Fruit fly (Drosophila melanogaster) whole organism, embryonic: ENCODE data around the gene elB.

Source experiments
- Abd-B ChIP-seq: fragments of 200-800 bp; sonication (Bioruptor generic); optimal IDR thresholded peaks from 2 replicates; lab custom pipeline; 2018; ENCODE audit warnings: missing biosample characterization, mild to moderate bottlenecking, missing genetic modification characterization, moderate library complexity
- Asciz ChIP-seq: fragments of 200-800 bp; sonication (Bioruptor generic); optimal IDR thresholded peaks from 2 replicates; lab custom pipeline; 2017; ENCODE audit warnings: missing biosample characterization, mild to moderate bottlenecking, missing genetic modification characterization, missing genetic modification reagents
- CG1024 ChIP-seq: fragments of 200-800 bp; sonication (Bioruptor generic); IDR thresholded peaks from 2 replicates; pipeline ENCODE4 v1.3.6; 2022; ENCODE audit warnings: missing biosample characterization, missing genetic modification characterization
- CG10267 ChIP-seq: fragments of 200-800 bp; sonication (Bioruptor generic); optimal IDR thresholded peaks from 2 replicates; lab custom pipeline; 2018; ENCODE audit warnings: missing biosample characterization, mild to moderate bottlenecking, missing genetic modification characterization, moderate library complexity
- CG10565 ChIP-seq: fragments of 200-800 bp; sonication (Bioruptor generic); optimal IDR thresholded peaks from 3 replicates; lab custom pipeline; 2016; ENCODE audit warnings: missing biosample characterization, mild to moderate bottlenecking, missing genetic modification characterization
- CG18262 ChIP-seq: fragments of 200-800 bp; optimal IDR thresholded peaks from 3 replicates; lab custom pipeline; 2019; ENCODE audit warnings: missing biosample characterization, mild to moderate bottlenecking, missing genetic modification characterization, moderate library complexity
- CG2199 ChIP-seq: fragments of 200-800 bp; sonication (Bioruptor generic); IDR thresholded peaks from 3 replicates; pipeline ENCODE4 v1.3.6; 2022; ENCODE audit warnings: missing biosample characterization, missing genetic modification characterization
- CG2678 ChIP-seq: fragments of 200-800 bp; sonication (Bioruptor generic); optimal IDR thresholded peaks from 3 replicates; lab custom pipeline; 2019; ENCODE audit warnings: missing biosample characterization, mild to moderate bottlenecking, missing genetic modification characterization, moderate library complexity
- CG6683 ChIP-seq: fragments of 200-800 bp; sonication (Bioruptor generic); optimal IDR thresholded peaks from 2 replicates; lab custom pipeline; 2017; ENCODE audit warnings: missing biosample characterization, mild to moderate bottlenecking, missing genetic modification characterization, missing genetic modification reagents
- CG7745 ChIP-seq: fragments of 200-800 bp; sonication (Bioruptor generic); optimal IDR thresholded peaks from 2 replicates; lab custom pipeline; 2018; ENCODE audit warnings: missing biosample characterization, mild to moderate bottlenecking, missing genetic modification characterization, moderate library complexity
- CG7839 ChIP-seq: fragments of 200-800 bp; sonication (Bioruptor generic); optimal IDR thresholded peaks from 3 replicates; lab custom pipeline; 2018; ENCODE audit warnings: missing biosample characterization, mild to moderate bottlenecking, missing genetic modification characterization, moderate library complexity
- CoRest ChIP-seq: fragments of 200-800 bp; sonication (Bioruptor generic); optimal IDR thresholded peaks from 3 replicates; lab custom pipeline; 2018; ENCODE audit warnings: missing biosample characterization, mild to moderate bottlenecking, missing genetic modification characterization, moderate library complexity
- D ChIP-seq, 2 experiments: fragments of 200-800 bp in 1 of 2; fragments of >200 bp in 1 of 2; sonication (Bioruptor generic) in 1 of 2; optimal IDR thresholded peaks; 2 replicates in 1 of 2; 3 replicates in 1 of 2; lab custom pipeline; 2017; ENCODE audit warnings: mild to moderate bottlenecking in 1 of 2, missing biosample characterization in 1 of 2, missing genetic modification characterization in 1 of 2, missing genetic modification reagents in 1 of 2
- D19A ChIP-seq: fragments of 200-800 bp; optimal IDR thresholded peaks from 3 replicates; lab custom pipeline; 2019; ENCODE audit warnings: missing biosample characterization, mild to moderate bottlenecking, missing genetic modification characterization, moderate library complexity
- Hey ChIP-seq: fragments of 200-800 bp; sonication (Bioruptor generic); optimal IDR thresholded peaks from 3 replicates; lab custom pipeline; 2018; ENCODE audit warnings: missing biosample characterization, mild to moderate bottlenecking, missing genetic modification characterization
- Hr51 ChIP-seq, 2 experiments: fragments of 200-800 bp; sonication (Bioruptor generic); optimal IDR thresholded peaks; 2 replicates in 1 of 2; 3 replicates in 1 of 2; lab custom pipeline; 2016 to 2018; ENCODE audit warnings: missing biosample characterization in 2 of 2, missing genetic modification characterization in 2 of 2, mild to moderate bottlenecking in 1 of 2, moderate library complexity in 1 of 2
- Med ChIP-seq: fragments of 200-800 bp; sonication (Bioruptor generic); peaks from one replicate; lab custom pipeline; 2016; ENCODE audit warnings: missing biosample characterization, missing genetic modification characterization, mild to moderate bottlenecking, inconsistent platforms, moderate library complexity
- PHDP ChIP-seq: fragments of 200-800 bp; sonication (Bioruptor generic); optimal IDR thresholded peaks from 3 replicates; lab custom pipeline; 2018; ENCODE audit warnings: missing biosample characterization, mild to moderate bottlenecking, missing genetic modification characterization, moderate library complexity
- Pdp1 ChIP-seq, 2 experiments: fragments of 200-800 bp; sonication (Bioruptor generic); optimal IDR thresholded peaks; 3 replicates each; lab custom pipeline; 2016; ENCODE audit warnings: missing biosample characterization in 2 of 2, missing genetic modification characterization in 2 of 2, mild to moderate bottlenecking in 1 of 2, moderate library complexity in 1 of 2
- Sox100B ChIP-seq: fragments of 200-800 bp; sonication (Bioruptor generic); optimal IDR thresholded peaks from 3 replicates; lab custom pipeline; 2018; ENCODE audit warnings: missing biosample characterization, mild to moderate bottlenecking, missing genetic modification characterization
- Sox102F ChIP-seq: fragments of 200-800 bp; sonication (Bioruptor generic); optimal IDR thresholded peaks from 2 replicates; lab custom pipeline; 2018; ENCODE audit warnings: missing biosample characterization, mild to moderate bottlenecking, missing genetic modification characterization, moderate library complexity
- Stat92E ChIP-seq, 3 experiments: fragments of >200 bp in 2 of 3; fragments of 200-800 bp in 1 of 3; sonication (Bioruptor generic) in 1 of 3; optimal IDR thresholded peaks; 2 replicates each; lab custom pipeline; 2017 to 2019; ENCODE audit warnings: missing biosample characterization in 3 of 3, missing genetic modification characterization in 3 of 3, mild to moderate bottlenecking in 1 of 3, moderate library complexity in 1 of 3
- ab ChIP-seq: fragments of 200-800 bp; sonication (Bioruptor generic); optimal IDR thresholded peaks from 2 replicates; lab custom pipeline; 2016; ENCODE audit warnings: missing biosample characterization, missing genetic modification characterization
- bsh ChIP-seq, 2 experiments: fragments of 200-800 bp; sonication (Bioruptor generic); optimal IDR thresholded peaks; 2 replicates each; lab custom pipeline; 2017 to 2018; ENCODE audit warnings: mild to moderate bottlenecking in 2 of 2, missing biosample characterization in 2 of 2, missing genetic modification characterization in 2 of 2, moderate library complexity in 1 of 2
- cg ChIP-seq: fragments of 200-800 bp; sonication (Bioruptor generic); optimal IDR thresholded peaks from 3 replicates; lab custom pipeline; 2019; ENCODE audit warnings: missing biosample characterization, mild to moderate bottlenecking, missing genetic modification characterization, moderate library complexity
- crol ChIP-seq: fragments of 200-800 bp; sonication (Bioruptor generic); IDR thresholded peaks from 2 replicates; pipeline ENCODE4 v1.3.6; 2022; ENCODE audit warnings: missing biosample characterization, missing genetic modification characterization
- dysf ChIP-seq: fragments of 200-800 bp; sonication (Bioruptor generic); IDR thresholded peaks from 3 replicates; pipeline ENCODE4 v1.3.6; 2022; ENCODE audit warnings: missing biosample characterization, missing genetic modification characterization
- esg ChIP-seq: fragments of 200-800 bp; sonication (Bioruptor generic); conservative IDR thresholded peaks from 2 replicates; pipeline ENCODE4 v1.3.6; 2022; ENCODE audit warnings: missing biosample characterization, missing genetic modification characterization
- gcm ChIP-seq: fragments of 200-800 bp; sonication (Bioruptor generic); optimal IDR thresholded peaks from 2 replicates; lab custom pipeline; 2019; ENCODE audit warnings: missing biosample characterization, mild to moderate bottlenecking, missing genetic modification characterization, moderate library complexity
- gem ChIP-seq: fragments of 200-800 bp; sonication (Bioruptor generic); optimal IDR thresholded peaks from 2 replicates; lab custom pipeline; 2019; ENCODE audit warnings: missing biosample characterization, mild to moderate bottlenecking, missing genetic modification characterization, moderate library complexity
- grau ChIP-seq: fragments of 200-800 bp; optimal IDR thresholded peaks from 3 replicates; lab custom pipeline; 2019; ENCODE audit warnings: missing biosample characterization, mild to moderate bottlenecking, missing genetic modification characterization, moderate library complexity
- hb ChIP-seq: fragments of 200-800 bp; sonication (Bioruptor generic); IDR thresholded peaks from 3 replicates; pipeline ENCODE4 v1.3.6; 2022; ENCODE audit warnings: missing biosample characterization, missing genetic modification characterization; ENCODE audit not compliant: partially characterized antibody
- insv ChIP-seq, 2 experiments: fragments of 200-800 bp; sonication (Bioruptor generic); optimal IDR thresholded peaks; 3 replicates each; lab custom pipeline; 2016 to 2018; ENCODE audit warnings: missing biosample characterization in 2 of 2, missing genetic modification characterization in 2 of 2
- kni ChIP-seq: fragments of 200-800 bp; sonication (Bioruptor generic); optimal IDR thresholded peaks from 3 replicates; lab custom pipeline; 2017; ENCODE audit warnings: mild to moderate bottlenecking, missing biosample characterization, missing genetic modification reagents, missing genetic modification characterization
- nerfin-1 ChIP-seq: fragments of 200-800 bp; sonication (Bioruptor generic); optimal IDR thresholded peaks from 3 replicates; lab custom pipeline; 2019; ENCODE audit warnings: missing biosample characterization, mild to moderate bottlenecking, missing genetic modification characterization, moderate library complexity
- pzg ChIP-seq: fragments of 200-800 bp; sonication (Bioruptor generic); optimal IDR thresholded peaks from 3 replicates; lab custom pipeline; 2018; ENCODE audit warnings: missing biosample characterization, mild to moderate bottlenecking, missing genetic modification characterization, moderate library complexity
- rib ChIP-seq: fragments of 200-800 bp; sonication (Bioruptor generic); IDR thresholded peaks from 2 replicates; pipeline ENCODE4 v1.3.6; 2022; ENCODE audit warnings: missing biosample characterization, missing genetic modification characterization
- salm ChIP-seq: fragments of 200-800 bp; sonication (Bioruptor generic); optimal IDR thresholded peaks from 2 replicates; lab custom pipeline; 2018; ENCODE audit warnings: missing biosample characterization, mild to moderate bottlenecking, missing genetic modification characterization
- sd ChIP-seq: fragments of 200-800 bp; sonication (Bioruptor generic); optimal IDR thresholded peaks from 3 replicates; lab custom pipeline; 2018; ENCODE audit warnings: missing biosample characterization, mild to moderate bottlenecking, missing genetic modification characterization, moderate library complexity
- so ChIP-seq: fragments of 200-800 bp; sonication (Bioruptor generic); IDR thresholded peaks from 3 replicates; pipeline ENCODE4 v1.3.6; 2022; ENCODE audit warnings: missing biosample characterization, missing genetic modification characterization
- sr ChIP-seq: fragments of 200-800 bp; sonication (Bioruptor generic); IDR thresholded peaks from 3 replicates; pipeline ENCODE4 v1.3.6; 2022; ENCODE audit warnings: missing biosample characterization, missing genetic modification characterization
- tll ChIP-seq, 2 experiments: fragments of 200-800 bp in 1 of 2; fragments of >200 bp in 1 of 2; sonication (Bioruptor generic) in 1 of 2; optimal IDR thresholded peaks; 2 replicates each; lab custom pipeline; 2017 to 2019; ENCODE audit warnings: missing biosample characterization in 2 of 2, missing genetic modification characterization in 2 of 2, mild to moderate bottlenecking in 1 of 2, moderate library complexity in 1 of 2
- twi ChIP-seq: fragments of 200-800 bp; optimal IDR thresholded peaks from 2 replicates; lab custom pipeline; 2019; ENCODE audit warnings: missing biosample characterization, mild to moderate bottlenecking, missing genetic modification characterization, moderate library complexity
- zen ChIP-seq: fragments of 200-800 bp; sonication (Bioruptor generic); optimal IDR thresholded peaks from 3 replicates; lab custom pipeline; 2018; ENCODE audit warnings: missing biosample characterization, mild to moderate bottlenecking, missing genetic modification characterization, moderate library complexity
- zen2 ChIP-seq: fragments of 200-800 bp; sonication (Bioruptor generic); IDR thresholded peaks from 3 replicates; pipeline ENCODE4 v1.3.6; 2022; ENCODE audit warnings: missing biosample characterization, missing genetic modification characterization; ENCODE audit not compliant: partially characterized antibody

The elB gene

dm6 chr2L:14442144-14443038 is 33.0 kb upstream of the elB start:
- TF ChIP-seq CG7839 (tag; lab: Kevin White, UChicago), result peak; percentile 13
- peak; percentile 12 for TF ChIP-seq Sox102F (GFP tag; lab: Kevin White, UChicago)
- peak in 1 of 3 experiments; percentile 50 for TF ChIP-seq Stat92E (GFP tag; optimal IDR thresholded peaks at IDR 0.05; lab: Kevin White, UChicago)
- peak; percentile 15 for TF ChIP-seq cg (GFP tag; lab: Kevin White, UChicago)
- TF ChIP-seq bsh (GFP tag; optimal IDR thresholded peaks at IDR 0.05; lab: Kevin White, UChicago), result peak in 1 of 2 experiments; percentile 24
- peak; percentile 65 for TF ChIP-seq kni (GFP tag; lab: Kevin White, UChicago)
- 0 out of 2 replicates have a peak, but pooled peaks have one; percentile 16 for TF ChIP-seq rib (GFP tag; lab: Robert Waterston, UW)
- peak; percentile 55 for TF ChIP-seq D (optimal IDR thresholded peaks at IDR 0.05; lab: Kevin White, UChicago)
- peak; percentile 21 for TF ChIP-seq D (GFP tag; optimal IDR thresholded peaks at IDR 0.05; lab: Kevin White, UChicago)
- TF ChIP-seq grau (tag; lab: Kevin White, UChicago), result no peak
- no peak for TF ChIP-seq CoRest (tag; lab: Kevin White, UChicago)
- TF ChIP-seq CG2678 (tag; lab: Kevin White, UChicago), result peak; percentile 9
- no peak for TF ChIP-seq hb (GFP tag; lab: Robert Waterston, UW)
- TF ChIP-seq nerfin-1, result peak; percentile 20
- peak; percentile 76 for TF ChIP-seq Med (GFP tag; lab: Kevin White, UChicago)
- TF ChIP-seq CG1024, result 0 out of 2 replicates have a peak, but pooled peaks have one; percentile 22
- peak; percentile 1 for TF ChIP-seq zen (tag; lab: Kevin White, UChicago)
- TF ChIP-seq D19A (tag; lab: Kevin White, UChicago), result peak; percentile 37
- TF ChIP-seq CG6683 (GFP tag; lab: Kevin White, UChicago), result no peak
- TF ChIP-seq Hr51 (GFP tag; optimal IDR thresholded peaks at IDR 0.05; lab: Kevin White, UChicago), result peak in 1 of 2 experiments; percentile 29
- no peak for TF ChIP-seq zen2
- TF ChIP-seq esg, result no peak
- peak; percentile 66 for TF ChIP-seq twi (tag; lab: Kevin White, UChicago)
- no peak for TF ChIP-seq insv (GFP tag; optimal IDR thresholded peaks at IDR 0.05; lab: Kevin White, UChicago)
- TF ChIP-seq salm, result peak; percentile 7
- peak; percentile 32 for TF ChIP-seq Sox100B (GFP tag; lab: Kevin White, UChicago)
- peak in 1 of 2 experiments; percentile 16 for TF ChIP-seq Pdp1 (GFP tag; optimal IDR thresholded peaks at IDR 0.05; lab: Kevin White, UChicago)
- peak; percentile 81 for TF ChIP-seq crol (GFP tag; lab: Robert Waterston, UW)
- TF ChIP-seq CG10565, result no peak
- peak; percentile 23 for TF ChIP-seq CG18262 (tag; lab: Kevin White, UChicago)
- peak; percentile 11 for TF ChIP-seq CG10267
- peak in 1 of 2 experiments; percentile 8 for TF ChIP-seq tll (GFP tag; optimal IDR thresholded peaks at IDR 0.05; lab: Kevin White, UChicago)
- TF ChIP-seq CG7745 (tag; lab: Kevin White, UChicago), result peak; percentile 6
- 0 out of 3 replicates have a peak, but pooled peaks have one; percentile 5 for TF ChIP-seq CG2199 (GFP tag; lab: Robert Waterston, UW)
- peak; percentile 25 for TF ChIP-seq sd (tag; lab: Kevin White, UChicago)
- peak; percentile 13 for TF ChIP-seq Hey (tag; lab: Kevin White, UChicago)
- no peak for TF ChIP-seq so (GFP tag; lab: Robert Waterston, UW)
- peak; percentile 1 for TF ChIP-seq gcm
- no peak for TF ChIP-seq dysf (GFP tag; lab: Robert Waterston, UW)
- TF ChIP-seq sr (GFP tag; lab: Robert Waterston, UW), result 0 out of 3 replicates have a peak, but pooled peaks have one; percentile 30
- peak; percentile 20 for TF ChIP-seq Asciz
- TF ChIP-seq Abd-B (GFP tag; lab: Kevin White, UChicago), result peak; percentile 37
- no peak for TF ChIP-seq pzg (GFP tag; lab: Kevin White, UChicago)
- peak; percentile 33 for TF ChIP-seq PHDP (tag; lab: Kevin White, UChicago)
- no peak for TF ChIP-seq ab (GFP tag; lab: Kevin White, UChicago)
- peak; percentile 20 for TF ChIP-seq gem (tag; lab: Kevin White, UChicago)
